Fruit fly (Drosophila melanogaster) whole organism, embryonic: ENCODE data around the gene CG17234.

Source experiments
- CG11695 ChIP-seq: fragments of 200-800 bp; sonication (Bioruptor generic); IDR thresholded peaks from 3 replicates; pipeline ENCODE4 v1.3.6; 2022; ENCODE audit warnings: missing biosample characterization, missing genetic modification characterization
- CTCF ChIP-seq: fragments of 200-800 bp; sonication (Bioruptor generic); optimal IDR thresholded peaks from 2 replicates; lab custom pipeline; 2017; ENCODE audit warnings: missing biosample characterization, mild to moderate bottlenecking, missing genetic modification characterization, moderate library complexity
- Dref ChIP-seq: fragments of 200-800 bp; sonication (Bioruptor generic); IDR thresholded peaks from 2 replicates; pipeline ENCODE4 v1.3.6; 2022; ENCODE audit warnings: missing biosample characterization, missing genetic modification characterization
- ro ChIP-seq: fragments of 200-800 bp; sonication (Bioruptor generic); IDR thresholded peaks from 2 replicates; pipeline ENCODE4 v1.3.6; 2022; ENCODE audit warnings: missing biosample characterization, missing genetic modification characterization

dm6 chr2L:2299803-2300202 lies 47.0 kb downstream of the CG17234 start, which contains the start of gene CG31949:
- TF ChIP-seq CG11695 (GFP tag; lab: Robert Waterston, UW) = no peak
- no peak for TF ChIP-seq ro
- TF ChIP-seq Dref (GFP tag; lab: Robert Waterston, UW) = no peak
- TF ChIP-seq CTCF (GFP tag; lab: Kevin White, UChicago) = no peak
